Worm (Caenorhabditis elegans) whole organism, L2 larva: ENCODE measurements around the gene trcs-2.

Experiments
- C34F6.9 ChIP-seq: fragments of 150-350 bp; optimal IDR thresholded peaks from 2 replicates; lab custom pipeline; 2014; ENCODE audit warnings: missing biosample characterization, missing genetic modification characterization
- F13H6.1 ChIP-seq: sonication (generic microtip); optimal IDR thresholded peaks from 2 replicates; lab custom pipeline; 2016; ENCODE audit warnings: missing genetic modification characterization, missing compliant biosample characterization
- R02D3.7 ChIP-seq: fragments of 150-350 bp; optimal IDR thresholded peaks from 2 replicates; lab custom pipeline; 2014; ENCODE audit warnings: missing biosample characterization, missing genetic modification characterization
- Y55F3AM.14 ChIP-seq: fragments of 200-800 bp; sonication (Bioruptor generic); optimal IDR thresholded peaks from 2 replicates; lab custom pipeline; 2018; ENCODE audit warnings: mild to moderate bottlenecking, missing genetic modification characterization, missing compliant biosample characterization
- ZK546.5 ChIP-seq: sonication (generic microtip); optimal IDR thresholded peaks from 2 replicates; lab custom pipeline; 2017; ENCODE audit warnings: missing biosample characterization, missing genetic modification characterization
- alr-1 ChIP-seq: fragments of 150-350 bp; optimal IDR thresholded peaks from 2 replicates; lab custom pipeline; 2014; ENCODE audit warnings: missing biosample characterization, missing genetic modification characterization
- aly-2 ChIP-seq: fragments of 150-350 bp; optimal IDR thresholded peaks from 2 replicates; lab custom pipeline; 2014; ENCODE audit warnings: missing biosample characterization, missing genetic modification characterization
- ama-1 ChIP-seq: fragments of 150-350 bp; optimal IDR thresholded peaks from 2 replicates; lab custom pipeline; 2018; ENCODE audit warnings: inconsistent platforms
- blmp-1 ChIP-seq: sonication (generic microtip); optimal IDR thresholded peaks from 2 replicates; lab custom pipeline; 2017; ENCODE audit warnings: missing genetic modification characterization, mild to moderate bottlenecking, missing compliant biosample characterization, antibody characterized with exemption, moderate library complexity; ENCODE audit not compliant: insufficient read depth
- ceh-16 ChIP-seq: fragments of 150-350 bp; optimal IDR thresholded peaks from 2 replicates; lab custom pipeline; 2014; ENCODE audit warnings: missing biosample characterization, missing genetic modification characterization
- ceh-82 ChIP-seq: fragments of 150-350 bp; optimal IDR thresholded peaks from 2 replicates; lab custom pipeline; 2014; ENCODE audit warnings: missing biosample characterization, missing genetic modification characterization
- crh-2 ChIP-seq: sonication (generic microtip); optimal IDR thresholded peaks from 2 replicates; lab custom pipeline; 2017; ENCODE audit warnings: missing biosample characterization, missing genetic modification characterization
- dmd-4 ChIP-seq: sonication (generic microtip); optimal IDR thresholded peaks from 2 replicates; lab custom pipeline; 2017; ENCODE audit warnings: missing biosample characterization, missing genetic modification characterization
- egl-27 ChIP-seq: sonication (generic microtip); optimal IDR thresholded peaks from 3 replicates; lab custom pipeline; 2017; ENCODE audit warnings: missing biosample characterization, missing genetic modification reagents, missing genetic modification characterization
- elt-1 ChIP-seq: fragments of 150-350 bp; optimal IDR thresholded peaks from 2 replicates; lab custom pipeline; 2014; ENCODE audit warnings: missing biosample characterization, missing genetic modification characterization
- elt-3 ChIP-seq: sonication (generic microtip); optimal IDR thresholded peaks from 2 replicates; lab custom pipeline; 2017; ENCODE audit warnings: missing biosample characterization, missing genetic modification characterization
- fos-1 ChIP-seq: fragments of 150-350 bp; optimal IDR thresholded peaks from 2 replicates; lab custom pipeline; 2014; ENCODE audit warnings: missing biosample characterization, missing genetic modification characterization
- gmeb-1 ChIP-seq: fragments of 150-350 bp; optimal IDR thresholded peaks from 2 replicates; lab custom pipeline; 2014; ENCODE audit warnings: missing biosample characterization, missing genetic modification characterization
- lin-11 ChIP-seq: fragments of 150-350 bp; sonication (generic microtip); optimal IDR thresholded peaks from 2 replicates; lab custom pipeline; 2014; ENCODE audit warnings: missing biosample characterization, missing genetic modification characterization, inconsistent platforms, mixed read lengths
- lin-13 ChIP-seq: fragments of 150-350 bp; optimal IDR thresholded peaks from 2 replicates; lab custom pipeline; 2014; ENCODE audit warnings: missing biosample characterization, missing genetic modification reagents, missing genetic modification characterization
- lin-39 ChIP-seq: fragments of 150-350 bp; optimal IDR thresholded peaks from 2 replicates; lab custom pipeline; 2014; ENCODE audit warnings: missing biosample characterization, missing genetic modification reagents, missing genetic modification characterization
- lsy-2 ChIP-seq, 2 experiments: fragments of 150-350 bp in 1 of 2; sonication (generic microtip) in 1 of 2; optimal IDR thresholded peaks; 2 replicates each; lab custom pipeline; 2014 to 2017; ENCODE audit warnings: missing biosample characterization in 2 of 2, missing genetic modification characterization in 2 of 2
- mab-5 ChIP-seq: fragments of 150-350 bp; optimal IDR thresholded peaks from 2 replicates; lab custom pipeline; 2014; ENCODE audit warnings: missing biosample characterization, missing genetic modification characterization
- mbf-1 ChIP-seq: sonication (generic microtip); optimal IDR thresholded peaks from 2 replicates; lab custom pipeline; 2017; ENCODE audit warnings: missing biosample characterization, missing genetic modification characterization
- nhr-10 ChIP-seq: sonication (generic microtip); optimal IDR thresholded peaks from 2 replicates; lab custom pipeline; 2017; ENCODE audit warnings: missing biosample characterization, missing genetic modification characterization
- nhr-11 ChIP-seq: fragments of 150-350 bp; optimal IDR thresholded peaks from 2 replicates; lab custom pipeline; 2014; ENCODE audit warnings: missing biosample characterization, missing genetic modification characterization
- nhr-12 ChIP-seq: fragments of 150-350 bp; optimal IDR thresholded peaks from 2 replicates; lab custom pipeline; 2014; ENCODE audit warnings: missing biosample characterization, missing genetic modification characterization
- nhr-129 ChIP-seq: fragments of 150-350 bp; optimal IDR thresholded peaks from 2 replicates; lab custom pipeline; 2014; ENCODE audit warnings: missing biosample characterization, missing genetic modification characterization
- nhr-21 ChIP-seq: fragments of 150-350 bp; optimal IDR thresholded peaks from 2 replicates; lab custom pipeline; 2014; ENCODE audit warnings: missing biosample characterization, missing genetic modification characterization
- nhr-23 ChIP-seq: fragments of 150-350 bp; optimal IDR thresholded peaks from 2 replicates; lab custom pipeline; 2014; ENCODE audit warnings: missing biosample characterization, missing genetic modification reagents, missing genetic modification characterization
- nhr-237 ChIP-seq: fragments of 150-350 bp; optimal IDR thresholded peaks from 2 replicates; lab custom pipeline; 2014; ENCODE audit warnings: missing biosample characterization, missing genetic modification characterization
- nhr-25 ChIP-seq: fragments of 150-350 bp; sonication (generic microtip); optimal IDR thresholded peaks from 3 replicates; lab custom pipeline; 2014; ENCODE audit warnings: missing biosample characterization, missing genetic modification characterization
- nhr-6 ChIP-seq: fragments of 150-350 bp; optimal IDR thresholded peaks from 2 replicates; lab custom pipeline; 2014; ENCODE audit warnings: missing biosample characterization, missing genetic modification characterization
- nhr-77 ChIP-seq: fragments of 150-350 bp; optimal IDR thresholded peaks from 2 replicates; lab custom pipeline; 2014; ENCODE audit warnings: missing biosample characterization, missing genetic modification characterization
- peb-1 ChIP-seq: fragments of 150-350 bp; optimal IDR thresholded peaks from 2 replicates; lab custom pipeline; 2014; ENCODE audit warnings: missing biosample characterization, missing genetic modification characterization
- sem-4 ChIP-seq: fragments of 150-350 bp; optimal IDR thresholded peaks from 2 replicates; lab custom pipeline; 2014; ENCODE audit warnings: missing biosample characterization, missing genetic modification reagents, missing genetic modification characterization
- skn-1 ChIP-seq: sonication (generic microtip); optimal IDR thresholded peaks from 2 replicates; lab custom pipeline; 2017; ENCODE audit warnings: missing biosample characterization, missing genetic modification characterization
- sma-3 ChIP-seq: sonication (generic microtip); optimal IDR thresholded peaks from 2 replicates; lab custom pipeline; 2016; ENCODE audit warnings: missing genetic modification reagents, missing genetic modification characterization, missing compliant biosample characterization
- sma-9 ChIP-seq, 2 experiments: fragments of 150-350 bp in 1 of 2; sonication (generic microtip) in 1 of 2; optimal IDR thresholded peaks; 2 replicates each; lab custom pipeline; 2014 to 2016; ENCODE audit warnings: missing genetic modification characterization in 2 of 2, mild to moderate bottlenecking in 1 of 2, missing biosample characterization in 1 of 2, missing compliant biosample characterization in 1 of 2, missing genetic modification reagents in 1 of 2, moderate library complexity in 1 of 2
- snpc-4 ChIP-seq: fragments of 150-350 bp; optimal IDR thresholded peaks from 2 replicates; lab custom pipeline; 2014; ENCODE audit warnings: missing biosample characterization, missing genetic modification characterization
- unc-39 ChIP-seq: fragments of 150-350 bp; optimal IDR thresholded peaks from 2 replicates; lab custom pipeline; 2014; ENCODE audit warnings: missing biosample characterization, missing genetic modification characterization
- unc-62 ChIP-seq: fragments of 150-350 bp; optimal IDR thresholded peaks from 2 replicates; lab custom pipeline; 2014; ENCODE audit warnings: missing biosample characterization, missing genetic modification reagents, missing genetic modification characterization
- zag-1 ChIP-seq: fragments of 150-350 bp; optimal IDR thresholded peaks from 2 replicates; lab custom pipeline; 2014; ENCODE audit warnings: missing biosample characterization, missing genetic modification characterization
- ztf-1 ChIP-seq: fragments of 200-800 bp; sonication (Bioruptor generic); conservative IDR thresholded peaks from 2 replicates; pipeline ENCODE4 v1.3.6; 2022; ENCODE audit warnings: missing genetic modification characterization, missing compliant biosample characterization
- ztf-4 ChIP-seq: fragments of 150-350 bp; optimal IDR thresholded peaks from 2 replicates; lab custom pipeline; 2014; ENCODE audit warnings: missing biosample characterization, missing genetic modification characterization

trcs-2 gene

ce11 chrII:8745449-8746297 is 23.4 kb downstream of the trcs-2 start:
- TF ChIP-seq lsy-2 (tag; optimal IDR thresholded peaks at IDR 0.05; lab: Kevin White, UChicago) (peak in 1 of 2 experiments; percentile 20), lin-39 (tag; lab: Kevin White, UChicago) (no peak), nhr-11 (tag; lab: Kevin White, UChicago) (no peak), skn-1 (no peak), egl-27 (no peak), dmd-4 (tag; lab: Kevin White, UChicago) (no peak), ama-1 (lab: Kevin White, UChicago) (peak; percentile 4), nhr-6 (tag; lab: Kevin White, UChicago) (no peak), lin-13 (GFP tag; lab: Kevin White, UChicago) (peak; percentile 37), nhr-77 (tag; lab: Kevin White, UChicago) (no peak), nhr-10 (tag; lab: Kevin White, UChicago) (no peak), fos-1 (no peak)
- TF ChIP-seq, all 48 proteins: peak for 3

- TF ChIP-seq mab-5 = no peak
- no peak for TF ChIP-seq ceh-16 (tag; lab: Kevin White, UChicago)
- peak; percentile 25 for TF ChIP-seq nhr-25 (tag; lab: Kevin White, UChicago)
- peak; percentile 56 for TF ChIP-seq sem-4 (tag; lab: Kevin White, UChicago)
- TF ChIP-seq egl-27 = no peak
- TF ChIP-seq ama-1 (lab: Kevin White, UChicago) = peak; percentile 52
Observed at ce11 chrII:8746298-8746775, 24.1 kb downstream of the trcs-2 start.

DNA sequence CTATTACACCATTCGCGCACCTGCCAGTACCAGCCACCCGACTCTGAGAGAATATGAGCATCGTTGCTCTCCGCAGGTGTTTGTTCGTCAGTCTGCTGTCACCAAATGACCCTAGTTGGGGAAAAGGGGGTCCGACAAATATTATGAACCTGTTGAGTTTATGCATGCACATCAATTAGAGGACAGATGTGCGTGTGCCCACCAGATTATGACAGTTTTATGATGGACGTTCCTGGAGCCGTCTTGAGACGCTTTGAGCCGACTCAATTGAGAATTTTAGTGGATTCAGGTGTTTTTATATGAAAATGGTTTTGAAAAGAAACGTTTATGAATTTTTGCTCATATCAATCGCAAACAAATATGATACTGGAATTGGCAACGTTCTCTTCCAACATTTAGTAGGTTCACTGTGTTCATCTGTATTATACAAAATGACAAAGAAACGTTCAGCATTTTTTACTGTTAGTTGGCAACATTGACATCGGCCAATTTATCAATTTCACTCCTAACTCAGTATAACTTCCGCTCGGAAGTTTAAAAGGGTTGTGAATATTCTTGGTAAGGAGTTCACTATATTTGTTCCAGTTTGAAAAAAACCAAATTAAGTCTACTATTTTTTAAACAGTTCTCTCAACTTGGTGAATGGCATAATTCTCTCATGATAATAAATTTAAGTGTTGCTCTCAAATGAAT is 25.1 kb downstream of the trcs-2 start:
- TF ChIP-seq alr-1 (tag; lab: Kevin White, UChicago) (no peak), ceh-16 (tag; lab: Kevin White, UChicago) (no peak), zag-1 (tag; lab: Kevin White, UChicago) (no peak), sem-4 (tag; lab: Kevin White, UChicago) (peak; percentile 76), ceh-82 (tag; lab: Kevin White, UChicago) (no peak), nhr-129 (peak; percentile 75), ztf-4 (tag; lab: Kevin White, UChicago) (peak; percentile 93), lsy-2 (tag; optimal IDR thresholded peaks at IDR 0.05; lab: Kevin White, UChicago) (peak in 1 of 2 experiments; percentile 55), unc-62 (GFP tag; lab: Kevin White, UChicago) (no peak), crh-2 (tag; lab: Kevin White, UChicago) (peak; percentile 17), ZK546.5 (tag; lab: Kevin White, UChicago) (no peak), snpc-4 (tag; lab: Kevin White, UChicago) (peak; percentile 1), lin-39 (tag; lab: Kevin White, UChicago) (no peak), sma-3 (GFP tag; lab: Kevin White, UChicago) (peak; percentile 69), elt-3 (no peak), sma-9 (GFP tag; optimal IDR thresholded peaks at IDR 0.05; lab: Kevin White, UChicago) (peak; percentile 73), sma-9 (tag; optimal IDR thresholded peaks at IDR 0.05; lab: Kevin White, UChicago) (no peak), mbf-1 (no peak), aly-2 (tag; lab: Kevin White, UChicago) (no peak), R02D3.7 (tag; lab: Kevin White, UChicago) (no peak), C34F6.9 (tag; lab: Kevin White, UChicago) (peak; percentile 25), ztf-1 (GFP tag; lab: Robert Waterston, UW) (0 out of 2 replicates have a peak, but pooled peaks have one; percentile 85), gmeb-1 (tag; lab: Kevin White, UChicago) (no peak), nhr-25 (tag; lab: Kevin White, UChicago) (peak; percentile 97), nhr-237 (no peak), nhr-10 (tag; lab: Kevin White, UChicago) (no peak), nhr-12 (tag; lab: Kevin White, UChicago) (no peak), lin-11 (tag; lab: Kevin White, UChicago) (peak; percentile 23), fos-1 (no peak), peb-1 (no peak), lin-13 (GFP tag; lab: Kevin White, UChicago) (peak; percentile 51), blmp-1 (tag; lab: Kevin White, UChicago) (no peak), Y55F3AM.14 (no peak), unc-39 (tag; lab: Kevin White, UChicago) (no peak), egl-27 (no peak), F13H6.1 (peak; percentile 48), nhr-23 (tag; lab: Kevin White, UChicago) (no peak), elt-1 (tag; lab: Kevin White, UChicago) (no peak), skn-1 (no peak), nhr-21 (peak; percentile 82), dmd-4 (tag; lab: Kevin White, UChicago) (no peak)
